Fruit fly (Drosophila melanogaster): ENCODE measurements around the gene CG5157.

dm6 chr3L:16141556-16141955 is 3.9 kb upstream of the CG5157 start:
- TF ChIP-seq CTCF (optimal IDR thresholded peaks at IDR 0.05) (no peak), CG8478 (optimal IDR thresholded peaks at IDR 0.05) (no peak)

Measured in S2 (cell line).